Worm (Caenorhabditis elegans) whole organism, L4 larva: Measurements from ENCODE around the gene sid-5.

Experiments
- F49E8.2 ChIP-seq: sonication (generic microtip); optimal IDR thresholded peaks from 2 replicates; lab custom pipeline; 2016; ENCODE audit warnings: missing compliant biosample characterization, mild to moderate bottlenecking, missing genetic modification characterization, borderline replicate concordance
- R02D3.7 ChIP-seq: fragments of 150-350 bp; sonication (generic microtip); optimal IDR thresholded peaks from 3 replicates; lab custom pipeline; 2014; ENCODE audit warnings: missing biosample characterization, missing genetic modification characterization
- T20F7.1 ChIP-seq: fragments of 200-800 bp; sonication (Bioruptor generic); optimal IDR thresholded peaks from 2 replicates; lab custom pipeline; 2018; ENCODE audit warnings: mild to moderate bottlenecking, missing genetic modification characterization, missing compliant biosample characterization
- T26A8.4 ChIP-seq: fragments of 200-800 bp; sonication (Bioruptor generic); IDR thresholded peaks from 2 replicates; pipeline ENCODE4 v1.3.6; 2022; ENCODE audit warnings: missing genetic modification characterization, missing compliant biosample characterization
- Y105C5A.15 ChIP-seq: fragments of 200-800 bp; sonication (Bioruptor generic); IDR thresholded peaks from 2 replicates; pipeline ENCODE4 v1.3.6; 2022; ENCODE audit warnings: missing genetic modification characterization, missing compliant biosample characterization
- Y5F2A.4 ChIP-seq: fragments of 200-800 bp; sonication (Bioruptor generic); optimal IDR thresholded peaks from 2 replicates; lab custom pipeline; 2018; ENCODE audit warnings: mild to moderate bottlenecking, missing genetic modification characterization, missing compliant biosample characterization
- Y75B8A.6 ChIP-seq: fragments of 200-800 bp; sonication (Bioruptor generic); IDR thresholded peaks from 2 replicates; pipeline ENCODE4 v1.3.6; 2022; ENCODE audit warnings: missing genetic modification reagents, missing genetic modification characterization, missing compliant biosample characterization
- ZK546.5 ChIP-seq, 2 experiments: sonication (generic microtip); optimal IDR thresholded peaks; 2 replicates each; lab custom pipeline; 2017; ENCODE audit warnings: missing biosample characterization in 2 of 2, missing genetic modification characterization in 2 of 2
- aha-1 ChIP-seq: fragments of 150-350 bp; peaks from one replicate; lab custom pipeline; 2014; ENCODE audit warnings: missing biosample characterization, missing genetic modification characterization
- ceh-20 ChIP-seq: fragments of 200-800 bp; sonication (Bioruptor generic); IDR thresholded peaks from 2 replicates; pipeline ENCODE4 v1.3.6; 2022; ENCODE audit warnings: missing genetic modification reagents, missing genetic modification characterization, missing compliant biosample characterization
- ceh-28 ChIP-seq: fragments of 150-350 bp; optimal IDR thresholded peaks from 2 replicates; lab custom pipeline; 2014; ENCODE audit warnings: missing biosample characterization, missing genetic modification reagents, missing genetic modification characterization
- ceh-62 ChIP-seq: sonication (generic microtip); optimal IDR thresholded peaks from 2 replicates; lab custom pipeline; 2017; ENCODE audit warnings: missing biosample characterization, missing genetic modification characterization
- ctbp-1 ChIP-seq: fragments of 200-800 bp; sonication (Bioruptor generic); IDR thresholded peaks from 2 replicates; pipeline ENCODE4 v1.3.6; 2022; ENCODE audit warnings: missing genetic modification reagents, missing genetic modification characterization, missing compliant biosample characterization
- daf-8 ChIP-seq: fragments of 200-800 bp; sonication (Bioruptor generic); IDR thresholded peaks from 2 replicates; pipeline ENCODE4 v1.3.6; 2022; ENCODE audit warnings: missing genetic modification characterization, missing compliant biosample characterization
- dmd-8 ChIP-seq: fragments of 200-800 bp; sonication (Bioruptor generic); IDR thresholded peaks from 2 replicates; pipeline ENCODE4 v1.3.6; 2022; ENCODE audit warnings: missing genetic modification characterization, missing compliant biosample characterization
- dpl-1 ChIP-seq: fragments of 150-350 bp; optimal IDR thresholded peaks from 2 replicates; lab custom pipeline; 2014; ENCODE audit warnings: missing biosample characterization, missing genetic modification reagents, missing genetic modification characterization
- duxl-1 ChIP-seq: sonication (generic microtip); optimal IDR thresholded peaks from 2 replicates; lab custom pipeline; 2016; ENCODE audit warnings: mild to moderate bottlenecking, missing genetic modification characterization, moderate library complexity, missing compliant biosample characterization; ENCODE audit not compliant: poor library complexity
- dve-1 ChIP-seq: sonication (generic microtip); optimal IDR thresholded peaks from 2 replicates; lab custom pipeline; 2017; ENCODE audit warnings: antibody characterized with exemption, mild to moderate bottlenecking, missing genetic modification characterization, missing compliant biosample characterization; ENCODE audit not compliant: insufficient read depth
- egl-27 ChIP-seq: sonication (generic microtip); optimal IDR thresholded peaks from 3 replicates; lab custom pipeline; 2017; ENCODE audit warnings: missing biosample characterization, missing genetic modification reagents, missing genetic modification characterization
- gei-8 ChIP-seq: fragments of 200-800 bp; sonication (Bioruptor generic); optimal IDR thresholded peaks from 2 replicates; lab custom pipeline; 2018; ENCODE audit warnings: mild to moderate bottlenecking, missing genetic modification characterization, missing compliant biosample characterization
- hlh-30 ChIP-seq: sonication (generic microtip); optimal IDR thresholded peaks from 2 replicates; lab custom pipeline; 2017; ENCODE audit warnings: antibody characterized with exemption, mild to moderate bottlenecking, missing genetic modification characterization, missing compliant biosample characterization; ENCODE audit not compliant: insufficient read depth
- jun-1 ChIP-seq: fragments of 150-350 bp; optimal IDR thresholded peaks from 2 replicates; lab custom pipeline; 2014; ENCODE audit warnings: missing biosample characterization, missing genetic modification reagents, missing genetic modification characterization
- lim-7 ChIP-seq: fragments of 200-800 bp; sonication (Bioruptor generic); IDR thresholded peaks from 2 replicates; pipeline ENCODE4 v1.3.6; 2022; ENCODE audit warnings: missing genetic modification characterization, missing compliant biosample characterization
- lin-13 ChIP-seq: fragments of 150-350 bp; optimal IDR thresholded peaks from 2 replicates; lab custom pipeline; 2014; ENCODE audit warnings: missing biosample characterization, missing genetic modification reagents, missing genetic modification characterization
- lin-15B ChIP-seq: fragments of 150-350 bp; sonication (generic microtip); optimal IDR thresholded peaks from 3 replicates; lab custom pipeline; 2014; ENCODE audit warnings: missing biosample characterization, missing genetic modification characterization
- lin-38 ChIP-seq: fragments of 200-800 bp; sonication (Bioruptor generic); IDR thresholded peaks from 2 replicates; pipeline ENCODE4 v1.3.6; 2022; ENCODE audit warnings: missing genetic modification reagents, missing genetic modification characterization, missing compliant biosample characterization
- lin-39 ChIP-seq: fragments of 150-350 bp; optimal IDR thresholded peaks from 2 replicates; lab custom pipeline; 2014; ENCODE audit warnings: missing biosample characterization, missing genetic modification reagents, missing genetic modification characterization
- lsy-2 ChIP-seq, 2 experiments: fragments of 150-350 bp in 1 of 2; sonication (generic microtip) in 1 of 2; optimal IDR thresholded peaks; 2 replicates each; lab custom pipeline; 2014 to 2017; ENCODE audit warnings: missing biosample characterization in 2 of 2, missing genetic modification characterization in 2 of 2
- madf-9 ChIP-seq: fragments of 200-800 bp; sonication (Bioruptor generic); conservative IDR thresholded peaks from 2 replicates; pipeline ENCODE4 v1.3.6; 2022; ENCODE audit warnings: missing genetic modification reagents, missing genetic modification characterization, missing compliant biosample characterization
- mes-2 ChIP-seq: sonication (generic microtip); optimal IDR thresholded peaks from 2 replicates; lab custom pipeline; 2016; ENCODE audit warnings: missing genotype, mild to moderate bottlenecking, missing genetic modification characterization, missing compliant biosample characterization; ENCODE audit not compliant: poor library complexity, severe bottlenecking
- mxl-2 ChIP-seq: fragments of 200-800 bp; sonication (Bioruptor generic); conservative IDR thresholded peaks from 2 replicates; pipeline ENCODE4 v1.3.6; 2022; ENCODE audit warnings: missing genetic modification reagents, missing genetic modification characterization, missing compliant biosample characterization
- nhr-111 ChIP-seq: fragments of 200-800 bp; sonication (Bioruptor generic); optimal IDR thresholded peaks from 2 replicates; lab custom pipeline; 2018; ENCODE audit warnings: mild to moderate bottlenecking, missing genetic modification characterization, missing compliant biosample characterization
- nhr-25 ChIP-seq: sonication (generic microtip); optimal IDR thresholded peaks from 2 replicates; lab custom pipeline; 2017; ENCODE audit warnings: missing genetic modification characterization, mild to moderate bottlenecking, missing compliant biosample characterization, antibody characterized with exemption, moderate library complexity, borderline replicate concordance; ENCODE audit not compliant: insufficient read depth
- nhr-28 ChIP-seq: fragments of 150-350 bp; optimal IDR thresholded peaks from 2 replicates; lab custom pipeline; 2014; ENCODE audit warnings: missing biosample characterization, missing genetic modification characterization
- nhr-41 ChIP-seq: fragments of 200-800 bp; sonication (Bioruptor generic); IDR thresholded peaks from 2 replicates; pipeline ENCODE4 v1.3.6; 2022; ENCODE audit warnings: missing genetic modification reagents, missing genetic modification characterization, missing compliant biosample characterization
- nhr-48 ChIP-seq: sonication (generic microtip); optimal IDR thresholded peaks from 2 replicates; lab custom pipeline; 2016; ENCODE audit warnings: mild to moderate bottlenecking, missing genetic modification characterization, missing compliant biosample characterization
- nhr-76 ChIP-seq: fragments of 150-350 bp; optimal IDR thresholded peaks from 2 replicates; lab custom pipeline; 2014; ENCODE audit warnings: missing biosample characterization, missing genetic modification characterization
- nhr-77 ChIP-seq: fragments of 150-350 bp; optimal IDR thresholded peaks from 2 replicates; lab custom pipeline; 2014; ENCODE audit warnings: missing biosample characterization, missing genetic modification characterization
- pha-4 ChIP-seq, 2 experiments: fragments of 150-350 bp in 1 of 2; fragments of 200-800 bp in 1 of 2; sonication (Bioruptor generic) in 1 of 2; IDR thresholded peaks in 1 of 2; optimal IDR thresholded peaks in 1 of 2; 2 replicates each; pipeline versions ENCODE4 v1.3.6 to Lab custom; 2014 to 2022; ENCODE audit warnings: missing genetic modification characterization in 2 of 2, missing genetic modification reagents in 2 of 2, missing biosample characterization in 1 of 2, missing compliant biosample characterization in 1 of 2
- pqm-1 ChIP-seq: sonication (generic microtip); optimal IDR thresholded peaks from 2 replicates; lab custom pipeline; 2017; ENCODE audit warnings: missing biosample characterization, missing genetic modification characterization
- sdz-12 ChIP-seq: fragments of 200-800 bp; sonication (Bioruptor generic); optimal IDR thresholded peaks from 2 replicates; lab custom pipeline; 2018; ENCODE audit warnings: mild to moderate bottlenecking, missing genetic modification characterization, missing compliant biosample characterization
- skn-1 ChIP-seq: fragments of 150-350 bp; optimal IDR thresholded peaks from 2 replicates; lab custom pipeline; 2014; ENCODE audit warnings: missing biosample characterization, missing genetic modification characterization
- snpc-1.2 ChIP-seq: fragments of 200-800 bp; sonication (Bioruptor generic); IDR thresholded peaks from 2 replicates; pipeline ENCODE4 v1.3.6; 2022; ENCODE audit warnings: missing genetic modification reagents, missing genetic modification characterization, missing compliant biosample characterization
- spr-1 ChIP-seq: sonication (generic microtip); optimal IDR thresholded peaks from 2 replicates; lab custom pipeline; 2016; ENCODE audit warnings: mild to moderate bottlenecking, missing genetic modification characterization, missing compliant biosample characterization
- spr-3 ChIP-seq: fragments of 200-800 bp; sonication (Bioruptor generic); optimal IDR thresholded peaks from 2 replicates; lab custom pipeline; 2018; ENCODE audit warnings: mild to moderate bottlenecking, missing genetic modification characterization, missing compliant biosample characterization
- tra-1 ChIP-seq: fragments of 200-800 bp; sonication (Bioruptor generic); IDR thresholded peaks from 2 replicates; pipeline ENCODE4 v1.3.6; 2022; ENCODE audit warnings: missing genetic modification reagents, missing genetic modification characterization, missing compliant biosample characterization
- unc-62 ChIP-seq, 3 experiments: fragments of 150-350 bp in 1 of 3; sonication (generic microtip); optimal IDR thresholded peaks in 2 of 3; peaks in 1 of 3; 1 replicate in 1 of 3; 2 replicates in 2 of 3; lab custom pipeline; 2014 to 2017; ENCODE audit warnings: missing biosample characterization in 3 of 3, missing genetic modification characterization in 3 of 3, missing genetic modification reagents in 3 of 3, missing genotype in 1 of 3
- zip-11 ChIP-seq: fragments of 200-800 bp; sonication (Bioruptor generic); IDR thresholded peaks from 2 replicates; pipeline ENCODE4 v1.3.6; 2022; ENCODE audit warnings: missing genetic modification characterization, missing compliant biosample characterization
- ztf-7 ChIP-seq: fragments of 150-350 bp; optimal IDR thresholded peaks from 2 replicates; lab custom pipeline; 2014; ENCODE audit warnings: missing biosample characterization, missing genetic modification characterization

Gene sid-5

DNA sequence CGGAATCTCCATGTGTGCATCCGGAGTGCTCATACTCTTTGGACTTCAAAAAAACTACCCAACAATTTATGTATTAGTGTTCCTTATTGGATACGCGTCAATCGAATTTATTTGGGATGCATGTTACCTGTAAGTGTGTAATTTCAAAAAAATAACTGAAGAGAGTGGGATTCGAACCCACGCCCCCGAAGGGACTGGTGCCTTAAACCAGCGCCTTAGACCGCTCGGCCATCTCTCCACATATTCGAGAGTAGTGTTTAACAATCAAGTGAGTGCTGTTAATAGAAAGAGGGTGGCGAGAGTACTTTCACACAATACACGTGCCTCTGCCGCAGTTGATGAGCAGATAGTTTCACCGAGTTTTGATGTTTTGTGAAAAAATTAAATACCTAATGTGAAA is 1.6 kb upstream of the sid-5 start (continued):
- TF ChIP-seq ZK546.5 (tag; optimal IDR thresholded peaks at IDR 0.05; lab: Kevin White, UChicago) (no peak), unc-62 (GFP tag; optimal IDR thresholded peaks at IDR 0.05 in 1 of 2; lab: Kevin White, UChicago) (no peak), unc-62 (tag; optimal IDR thresholded peaks at IDR 0.05; lab: Kevin White, UChicago) (no peak), daf-8 (GFP tag; lab: Robert Waterston, UW) (no peak), duxl-1 (tag; lab: Kevin White, UChicago) (peak; percentile 80), T26A8.4 (GFP tag; lab: Robert Waterston, UW) (peak; percentile 73), lin-13 (GFP tag; lab: Kevin White, UChicago) (no peak), Y105C5A.15 (0 out of 2 replicates have a peak, but pooled peaks have one; percentile 80), nhr-111 (no peak), lin-15B (tag; lab: Kevin White, UChicago) (no peak), zip-11 (GFP tag; lab: Robert Waterston, UW) (no peak), nhr-76 (tag; lab: Kevin White, UChicago) (no peak), gei-8 (GFP tag; lab: Kevin White, UChicago) (peak; percentile 63), nhr-41 (0 out of 2 replicates have a peak, but pooled peaks have one; percentile 17), madf-9 (GFP tag; lab: Robert Waterston, UW) (peak; percentile 80), nhr-25 (tag; lab: Kevin White, UChicago) (no peak), pqm-1 (no peak), pha-4 (GFP tag; IDR thresholded peaks at IDR 0.05; lab: Robert Waterston, UW) (peak; percentile 80; the same call in 1 of the 2 replicates), pha-4 (tag; optimal IDR thresholded peaks at IDR 0.05; lab: Kevin White, UChicago) (no peak), ceh-28 (tag; lab: Kevin White, UChicago) (no peak), snpc-1.2 (GFP tag; lab: Robert Waterston, UW) (peak; percentile 83), lim-7 (GFP tag; lab: Robert Waterston, UW) (peak; percentile 79), R02D3.7 (tag; lab: Kevin White, UChicago) (no peak), mxl-2 (GFP tag; lab: Robert Waterston, UW) (0 out of 2 replicates have a peak, but pooled peaks have one; percentile 33), lsy-2 (tag; optimal IDR thresholded peaks at IDR 0.05; lab: Kevin White, UChicago) (peak in 1 of 2 experiments; percentile 42), hlh-30 (tag; lab: Kevin White, UChicago) (peak; percentile 73), Y75B8A.6 (GFP tag; lab: Robert Waterston, UW) (0 out of 2 replicates have a peak, but pooled peaks have one; percentile 62), ceh-20 (GFP tag; lab: Robert Waterston, UW) (peak; percentile 63; the same call in 1 of the 2 replicates), F49E8.2 (tag; lab: Kevin White, UChicago) (no peak), egl-27 (tag; lab: Kevin White, UChicago) (no peak), spr-3 (GFP tag; lab: Kevin White, UChicago) (no peak), Y5F2A.4 (GFP tag; lab: Kevin White, UChicago) (peak; percentile 19), skn-1 (no peak), aha-1 (tag; lab: Kevin White, UChicago) (peak; percentile 61), dpl-1 (GFP tag; lab: Kevin White, UChicago) (no peak), T20F7.1 (peak; percentile 43), lin-38 (no peak; the same call in 1 of the 2 replicates), mes-2 (peak; percentile 82), tra-1 (GFP tag; lab: Robert Waterston, UW) (peak; percentile 87), spr-1 (no peak), sdz-12 (GFP tag; lab: Kevin White, UChicago) (peak; percentile 25), nhr-48 (tag; lab: Kevin White, UChicago) (peak; percentile 46), dmd-8 (GFP tag; lab: Robert Waterston, UW) (peak; percentile 88), lin-39 (tag; lab: Kevin White, UChicago) (no peak), nhr-77 (tag; lab: Kevin White, UChicago) (no peak), jun-1 (tag; lab: Kevin White, UChicago) (no peak), ceh-62 (tag; lab: Kevin White, UChicago) (no peak), nhr-28 (tag; lab: Kevin White, UChicago) (peak; percentile 56), ztf-7 (tag; lab: Kevin White, UChicago) (peak; percentile 29), dve-1 (peak; percentile 63), ctbp-1 (GFP tag; lab: Robert Waterston, UW) (peak; percentile 89)
